Fruit fly (Drosophila melanogaster) whole organism, embryonic: Measurements from ENCODE around the gene Ada2a.

Experiments
- CG14710 ChIP-seq: fragments of 200-800 bp; sonication (Bioruptor generic); optimal IDR thresholded peaks from 3 replicates; lab custom pipeline; 2019; ENCODE audit warnings: missing biosample characterization, mild to moderate bottlenecking, missing genetic modification characterization, moderate library complexity
- CG2199 ChIP-seq: fragments of 200-800 bp; sonication (Bioruptor generic); IDR thresholded peaks from 3 replicates; pipeline ENCODE4 v1.3.6; 2022; ENCODE audit warnings: missing biosample characterization, missing genetic modification characterization
- CG30020 ChIP-seq: fragments of 200-800 bp; optimal IDR thresholded peaks from 2 replicates; lab custom pipeline; 2019; ENCODE audit warnings: missing biosample characterization, mild to moderate bottlenecking, missing genetic modification characterization, moderate library complexity
- CG31441 ChIP-seq: fragments of 200-800 bp; sonication (Bioruptor generic); IDR thresholded peaks from 2 replicates; pipeline ENCODE4 v1.3.6; 2022; ENCODE audit warnings: missing biosample characterization, missing genetic modification characterization
- CG4282 ChIP-seq: fragments of 200-800 bp; sonication (Bioruptor generic); optimal IDR thresholded peaks from 2 replicates; lab custom pipeline; 2016; ENCODE audit warnings: missing biosample characterization, missing genetic modification characterization
- Dip3 ChIP-seq: fragments of 200-800 bp; sonication (Bioruptor generic); optimal IDR thresholded peaks from 3 replicates; lab custom pipeline; 2016; ENCODE audit warnings: missing biosample characterization, missing genetic modification characterization
- Hmx ChIP-seq: fragments of 200-800 bp; sonication (Bioruptor generic); optimal IDR thresholded peaks from 2 replicates; lab custom pipeline; 2016; ENCODE audit warnings: missing biosample characterization, missing genetic modification characterization
- Side ChIP-seq: fragments of 200-800 bp; sonication (Bioruptor generic); optimal IDR thresholded peaks from 2 replicates; lab custom pipeline; 2016; ENCODE audit warnings: missing biosample characterization, missing genetic modification characterization
- crc ChIP-seq: fragments of 200-800 bp; sonication (Bioruptor generic); optimal IDR thresholded peaks from 2 replicates; lab custom pipeline; 2016; ENCODE audit warnings: missing biosample characterization, missing genetic modification characterization
- dimm ChIP-seq: fragments of 200-800 bp; sonication (Bioruptor generic); IDR thresholded peaks from 2 replicates; pipeline ENCODE4 v1.3.6; 2022; ENCODE audit warnings: missing biosample characterization, missing genetic modification characterization
- fd3F ChIP-seq: fragments of 200-800 bp; sonication (Bioruptor generic); optimal IDR thresholded peaks from 2 replicates; lab custom pipeline; 2018; ENCODE audit warnings: missing biosample characterization, mild to moderate bottlenecking, missing genetic modification characterization, moderate library complexity
- klu ChIP-seq: fragments of 200-800 bp; sonication (Bioruptor generic); IDR thresholded peaks from 2 replicates; pipeline ENCODE4 v1.3.6; 2022; ENCODE audit warnings: missing biosample characterization, missing genetic modification characterization
- p53 ChIP-seq: fragments of 200-800 bp; sonication (Bioruptor generic); optimal IDR thresholded peaks from 2 replicates; lab custom pipeline; 2016; ENCODE audit warnings: missing biosample characterization, missing genetic modification characterization

DNA sequence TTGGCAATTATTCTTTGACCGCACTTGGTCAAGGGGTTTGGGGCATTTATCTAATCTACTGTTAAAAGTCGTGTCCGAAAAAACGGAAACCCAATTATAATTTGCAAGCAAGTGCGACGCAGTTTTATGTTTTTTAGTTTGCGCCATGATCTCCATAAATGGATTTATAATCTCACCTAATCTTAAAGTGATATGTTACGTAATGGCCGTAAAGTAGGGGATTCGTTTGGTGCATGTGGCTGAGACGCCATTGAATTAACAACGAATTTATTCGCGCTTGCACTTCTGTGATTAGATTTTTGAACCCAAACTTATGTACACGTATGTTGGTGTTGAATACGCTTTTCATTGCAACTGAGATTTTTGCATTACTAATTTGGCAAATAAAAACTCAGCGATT is 21.4 kb upstream of the Ada2a start:
- no peak for TF ChIP-seq CG30020 (tag; lab: Kevin White, UChicago)
- TF ChIP-seq klu (GFP tag; lab: Robert Waterston, UW), result no peak
- TF ChIP-seq CG4282, result no peak
- no peak for TF ChIP-seq CG31441 (GFP tag; lab: Robert Waterston, UW)
- TF ChIP-seq fd3F, result no peak
- TF ChIP-seq dimm (GFP tag; lab: Robert Waterston, UW), result no peak
- no peak for TF ChIP-seq CG2199 (GFP tag; lab: Robert Waterston, UW)
- no peak for TF ChIP-seq crc
- TF ChIP-seq p53 (GFP tag; lab: Kevin White, UChicago), result no peak
- TF ChIP-seq CG14710 (tag; lab: Kevin White, UChicago), result no peak
- no peak for TF ChIP-seq Dip3 (GFP tag; lab: Kevin White, UChicago)
- TF ChIP-seq Side (GFP tag; lab: Kevin White, UChicago), result no peak
- TF ChIP-seq Hmx (GFP tag; lab: Kevin White, UChicago), result no peak
